Worm (Caenorhabditis elegans) whole organism, mixed stage, embryonic: ENCODE results near the gene irld-49.

ENCODE experiments used
- M03D4.4 ChIP-seq: sonication (generic microtip); optimal IDR thresholded peaks from 2 replicates; lab custom pipeline; 2017; ENCODE audit warnings: mild to moderate bottlenecking, missing genetic modification characterization, missing compliant biosample characterization
- bed-3 ChIP-seq: fragments of 200-800 bp; sonication (Bioruptor generic); optimal IDR thresholded peaks from 3 replicates; lab custom pipeline; 2018; ENCODE audit warnings: mild to moderate bottlenecking, missing genetic modification characterization, moderate library complexity, missing compliant biosample characterization
- ceh-39 ChIP-seq: fragments of 150-350 bp; optimal IDR thresholded peaks from 2 replicates; lab custom pipeline; 2014; ENCODE audit warnings: missing biosample characterization, missing genetic modification characterization
- ceh-43 ChIP-seq: fragments of 200-800 bp; sonication (Bioruptor generic); optimal IDR thresholded peaks from 2 replicates; lab custom pipeline; 2018; ENCODE audit warnings: mild to moderate bottlenecking, missing genetic modification characterization, moderate library complexity, missing compliant biosample characterization
- ceh-83 ChIP-seq: fragments of 200-800 bp; sonication (Bioruptor generic); optimal IDR thresholded peaks from 2 replicates; lab custom pipeline; 2018; ENCODE audit warnings: mild to moderate bottlenecking, missing genetic modification characterization, missing compliant biosample characterization
- cnd-1 ChIP-seq: fragments of 200-800 bp; sonication (Bioruptor generic); optimal IDR thresholded peaks from 2 replicates; lab custom pipeline; 2018; ENCODE audit warnings: mild to moderate bottlenecking, missing genetic modification characterization, missing compliant biosample characterization
- drap-1 ChIP-seq: fragments of 200-800 bp; sonication (Bioruptor generic); optimal IDR thresholded peaks from 3 replicates; lab custom pipeline; 2018; ENCODE audit warnings: mild to moderate bottlenecking, missing genetic modification characterization, missing compliant biosample characterization
- elt-1 ChIP-seq: sonication (generic microtip); optimal IDR thresholded peaks from 2 replicates; lab custom pipeline; 2017; ENCODE audit warnings: missing genetic modification characterization, mild to moderate bottlenecking, missing compliant biosample characterization, antibody characterized with exemption, moderate library complexity, borderline replicate concordance; ENCODE audit not compliant: insufficient read depth
- elt-3 ChIP-seq: fragments of 150-350 bp; optimal IDR thresholded peaks from 2 replicates; lab custom pipeline; 2014; ENCODE audit warnings: missing biosample characterization, missing genetic modification characterization
- flh-1 ChIP-seq: fragments of 200-800 bp; sonication (Bioruptor generic); optimal IDR thresholded peaks from 2 replicates; lab custom pipeline; 2018; ENCODE audit warnings: mild to moderate bottlenecking, missing genetic modification characterization, moderate library complexity, missing compliant biosample characterization
- ham-2 ChIP-seq: fragments of 200-800 bp; sonication (Bioruptor generic); optimal IDR thresholded peaks from 2 replicates; lab custom pipeline; 2018; ENCODE audit warnings: mild to moderate bottlenecking, missing genetic modification characterization, missing compliant biosample characterization
- hlh-1 ChIP-seq: fragments of 150-350 bp; optimal IDR thresholded peaks from 2 replicates; lab custom pipeline; 2014; ENCODE audit warnings: missing biosample characterization, missing genetic modification reagents, missing genetic modification characterization
- lin-13 ChIP-seq: fragments of 150-350 bp; optimal IDR thresholded peaks from 2 replicates; lab custom pipeline; 2014; ENCODE audit warnings: missing biosample characterization, missing genetic modification characterization
- lsy-2 ChIP-seq: fragments of 150-350 bp; optimal IDR thresholded peaks from 2 replicates; lab custom pipeline; 2014; ENCODE audit warnings: missing biosample characterization, missing genetic modification characterization
- mab-5 ChIP-seq: fragments of 150-350 bp; optimal IDR thresholded peaks from 2 replicates; lab custom pipeline; 2014; ENCODE audit warnings: missing biosample characterization, missing genetic modification characterization
- mep-1 ChIP-seq: fragments of 150-350 bp; optimal IDR thresholded peaks from 2 replicates; lab custom pipeline; 2017; ENCODE audit warnings: missing biosample characterization, missing genetic modification reagents, missing genetic modification characterization, inconsistent platforms
- mls-2 ChIP-seq: sonication (generic microtip); optimal IDR thresholded peaks from 2 replicates; lab custom pipeline; 2016; ENCODE audit warnings: mild to moderate bottlenecking, missing genetic modification characterization, moderate library complexity, missing compliant biosample characterization
- nhr-12 ChIP-seq: fragments of 150-350 bp; optimal IDR thresholded peaks from 2 replicates; lab custom pipeline; 2014; ENCODE audit warnings: missing biosample characterization, missing genetic modification characterization
- nhr-2 ChIP-seq: fragments of 150-350 bp; optimal IDR thresholded peaks from 2 replicates; lab custom pipeline; 2014; ENCODE audit warnings: missing biosample characterization, missing genetic modification characterization
- nhr-237 ChIP-seq: fragments of 150-350 bp; optimal IDR thresholded peaks from 2 replicates; lab custom pipeline; 2014; ENCODE audit warnings: missing biosample characterization, missing genetic modification characterization
- nhr-28 ChIP-seq: fragments of 150-350 bp; optimal IDR thresholded peaks from 2 replicates; lab custom pipeline; 2014; ENCODE audit warnings: missing biosample characterization, missing genetic modification characterization
- nhr-76 ChIP-seq: sonication (generic microtip); optimal IDR thresholded peaks from 2 replicates; lab custom pipeline; 2017; ENCODE audit warnings: missing biosample characterization, missing genetic modification characterization
- pha-4 ChIP-seq: fragments of 150-350 bp; optimal IDR thresholded peaks from 2 replicates; lab custom pipeline; 2018; ENCODE audit warnings: missing biosample characterization, missing genetic modification reagents, missing genetic modification characterization
- sem-2 ChIP-seq: fragments of 200-800 bp; sonication (Bioruptor generic); optimal IDR thresholded peaks from 2 replicates; lab custom pipeline; 2018; ENCODE audit warnings: mild to moderate bottlenecking, missing genetic modification characterization, missing compliant biosample characterization
- snpc-4 ChIP-seq: fragments of 150-350 bp; optimal IDR thresholded peaks from 2 replicates; lab custom pipeline; 2014; ENCODE audit warnings: missing biosample characterization, missing genetic modification characterization
- sptf-1 ChIP-seq: sonication (generic microtip); optimal IDR thresholded peaks from 2 replicates; lab custom pipeline; 2017; ENCODE audit warnings: mild to moderate bottlenecking, missing genetic modification characterization, moderate library complexity, missing compliant biosample characterization
- unc-120 ChIP-seq: sonication (generic microtip); optimal IDR thresholded peaks from 2 replicates; lab custom pipeline; 2017; ENCODE audit warnings: missing genetic modification characterization, missing compliant biosample characterization; ENCODE audit not compliant: poor library complexity, severe bottlenecking
- unc-39 ChIP-seq: fragments of 150-350 bp; optimal IDR thresholded peaks from 2 replicates; lab custom pipeline; 2014; ENCODE audit warnings: missing biosample characterization, missing genetic modification characterization
- unc-62 ChIP-seq: fragments of 150-350 bp; optimal IDR thresholded peaks from 2 replicates; lab custom pipeline; 2014; ENCODE audit warnings: missing biosample characterization, missing genetic modification reagents, missing genetic modification characterization
- zip-8 ChIP-seq: fragments of 150-350 bp; optimal IDR thresholded peaks from 2 replicates; lab custom pipeline; 2014; ENCODE audit warnings: missing biosample characterization, missing genetic modification characterization

Gene irld-49

ce11 chrII:2943966-2944365 is at the start of gene irld-49, which contains the start of gene irld-50:
TSS of gene irld-49 (plus strand) at chrII:2944176.
TSS of gene irld-50 (minus strand) at chrII:2944066.
- TF ChIP-seq ham-2 (GFP tag; lab: Kevin White, UChicago), result no peak
- TF ChIP-seq lin-13, result no peak
- TF ChIP-seq sptf-1, result no peak
- no peak for TF ChIP-seq hlh-1 (tag; lab: Kevin White, UChicago)
- TF ChIP-seq drap-1, result no peak
- TF ChIP-seq pha-4 (tag; lab: Kevin White, UChicago), result no peak
- no peak for TF ChIP-seq lsy-2
- TF ChIP-seq mep-1 (tag; lab: Kevin White, UChicago), result no peak
- TF ChIP-seq nhr-2 (tag; lab: Kevin White, UChicago), result no peak
- TF ChIP-seq unc-120 (tag; lab: Kevin White, UChicago), result no peak
- TF ChIP-seq ceh-83 (GFP tag; lab: Kevin White, UChicago), result no peak
- no peak for TF ChIP-seq nhr-12
- TF ChIP-seq ceh-43, result no peak
- TF ChIP-seq zip-8 (tag; lab: Kevin White, UChicago), result no peak
- TF ChIP-seq cnd-1 (tag; lab: Kevin White, UChicago), result no peak

- TF ChIP-seq lsy-2, result no peak
- TF ChIP-seq nhr-28 (tag; lab: Kevin White, UChicago), result no peak
- no peak for TF ChIP-seq ham-2 (GFP tag; lab: Kevin White, UChicago)
- TF ChIP-seq lin-13, result no peak
- no peak for TF ChIP-seq ceh-83 (GFP tag; lab: Kevin White, UChicago)
- TF ChIP-seq snpc-4, result no peak
- TF ChIP-seq ceh-43, result no peak
- TF ChIP-seq elt-3, result no peak
- no peak for TF ChIP-seq bed-3 (GFP tag; lab: Kevin White, UChicago)
- TF ChIP-seq M03D4.4, result no peak
Observed at ce11 chrII:2894295-2894694, 49.7 kb upstream of the irld-49 start, which contains the start of gene sqv-2. TSS of gene sqv-2 (minus strand) at chrII:2894395.

- no peak for TF ChIP-seq elt-1 (tag; lab: Kevin White, UChicago)
- no peak for TF ChIP-seq flh-1 (GFP tag; lab: Kevin White, UChicago)
- TF ChIP-seq M03D4.4, result no peak
- TF ChIP-seq nhr-12, result no peak
- no peak for TF ChIP-seq ceh-39 (tag; lab: Kevin White, UChicago)
- TF ChIP-seq mls-2 (tag; lab: Kevin White, UChicago), result no peak
- no peak for TF ChIP-seq drap-1
- no peak for TF ChIP-seq mab-5 (tag; lab: Kevin White, UChicago)
- no peak for TF ChIP-seq nhr-237 (tag; lab: Kevin White, UChicago)
- no peak for TF ChIP-seq elt-3
- no peak for TF ChIP-seq snpc-4
- no peak for TF ChIP-seq nhr-2 (tag; lab: Kevin White, UChicago)
- TF ChIP-seq sptf-1, result no peak
- TF ChIP-seq unc-39 (tag; lab: Kevin White, UChicago), result no peak
- no peak for TF ChIP-seq lin-13
- no peak for TF ChIP-seq zip-8 (tag; lab: Kevin White, UChicago)
- TF ChIP-seq sem-2, result no peak
- no peak for TF ChIP-seq unc-62 (GFP tag; lab: Kevin White, UChicago)
Observed at ce11 chrII:2900248-2900647, 43.7 kb upstream of the irld-49 start, which contains the start of gene ubc-26. TSS of gene ubc-26 (minus strand) at chrII:2900348.

- TF ChIP-seq nhr-28 (tag; lab: Kevin White, UChicago) (no peak), nhr-76 (tag; lab: Kevin White, UChicago) (no peak), bed-3 (GFP tag; lab: Kevin White, UChicago) (no peak), elt-3 (no peak), lsy-2 (no peak), ham-2 (GFP tag; lab: Kevin White, UChicago) (no peak), nhr-237 (tag; lab: Kevin White, UChicago) (no peak), sem-2 (no peak)
Observed at ce11 chrII:2901158-2901557, 42.8 kb upstream of the irld-49 start.

ce11 chrII:2903748-2904147 is 40.2 kb upstream of the irld-49 start:
- no peak for TF ChIP-seq nhr-12
- TF ChIP-seq snpc-4, result no peak
- no peak for TF ChIP-seq elt-1 (tag; lab: Kevin White, UChicago)
- TF ChIP-seq unc-120 (tag; lab: Kevin White, UChicago), result no peak

ce11 chrII:2913505-2913904 is 30.5 kb upstream of the irld-49 start, which contains the start of gene ubc-15:
TSS of gene ubc-15 (minus strand) at chrII:2913605.
- no peak for TF ChIP-seq drap-1
- no peak for TF ChIP-seq elt-3
